Fruit fly (Drosophila melanogaster): ENCODE data around the gene CG13022.

DNA sequence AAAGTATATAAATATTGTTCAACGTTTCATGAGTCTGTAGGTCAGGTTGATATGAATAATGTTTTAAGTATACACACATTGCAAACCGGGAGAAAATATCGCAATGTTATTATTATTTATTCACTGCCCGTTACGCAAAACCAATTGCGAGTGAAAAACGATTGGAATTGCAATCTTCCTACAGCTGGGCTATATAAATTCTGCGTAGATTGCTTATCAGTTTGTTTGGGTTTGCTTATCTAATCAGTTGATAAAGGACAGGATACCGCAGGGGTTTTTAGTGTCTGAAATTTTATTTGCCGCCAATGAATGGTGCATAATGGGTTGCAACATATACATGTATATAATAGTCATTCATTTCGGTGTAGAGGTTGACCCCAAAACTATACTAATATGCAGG, 45.3 kb upstream of the CG13022 start:
- TF ChIP-seq Hr4 (GFP tag; optimal IDR thresholded peaks at IDR 0.05): no peak
- TF ChIP-seq Sox15 (GFP tag; optimal IDR thresholded peaks at IDR 0.05): no peak
- TF ChIP-seq CG3032 (tag; optimal IDR thresholded peaks at IDR 0.05): no peak

All from whole organism, prepupa.